Worm (Caenorhabditis elegans) whole organism, L4 larva: ENCODE data around the gene klf-2.

ENCODE experiments used
- F44E2.7 ChIP-seq: fragments of 200-800 bp; sonication (Bioruptor generic); IDR thresholded peaks from 2 replicates; pipeline ENCODE4 v2.1.2; 2022; ENCODE audit warnings: missing genetic modification characterization, missing compliant biosample characterization
- egl-27 ChIP-seq: sonication (generic microtip); optimal IDR thresholded peaks from 3 replicates; lab custom pipeline; 2017; ENCODE audit warnings: missing biosample characterization, missing genetic modification reagents, missing genetic modification characterization
- mdt-29 ChIP-seq: fragments of 200-800 bp; sonication (Bioruptor generic); IDR thresholded peaks from 2 replicates; pipeline ENCODE4 v1.3.6; 2022; ENCODE audit warnings: missing genetic modification reagents, missing genetic modification characterization, missing compliant biosample characterization
- nhr-76 ChIP-seq: fragments of 150-350 bp; optimal IDR thresholded peaks from 2 replicates; lab custom pipeline; 2014; ENCODE audit warnings: missing biosample characterization, missing genetic modification characterization
- pqm-1 ChIP-seq: sonication (generic microtip); optimal IDR thresholded peaks from 2 replicates; lab custom pipeline; 2017; ENCODE audit warnings: missing biosample characterization, missing genetic modification characterization

- TF ChIP-seq nhr-76 (tag; lab: Kevin White, UChicago) (no peak), pqm-1 (no peak), egl-27 (tag; lab: Kevin White, UChicago) (no peak), F44E2.7 (GFP tag; lab: Robert Waterston, UW) (no peak), mdt-29 (GFP tag; lab: Robert Waterston, UW) (no peak)
Measured at ce11 chrV:20663736-20664135, 21.7 kb upstream of the klf-2 start.
